Worm (Caenorhabditis elegans) whole organism, L3 larva: Measurements from ENCODE around the gene D1086.2.

Experiments
- aly-2 ChIP-seq: fragments of 150-350 bp; optimal IDR thresholded peaks from 2 replicates; lab custom pipeline; 2014; ENCODE audit warnings: missing biosample characterization, missing genetic modification characterization
- ama-1 ChIP-seq: fragments of 150-350 bp; optimal IDR thresholded peaks from 2 replicates; lab custom pipeline; 2018
- nhr-11 ChIP-seq: fragments of 150-350 bp; optimal IDR thresholded peaks from 2 replicates; lab custom pipeline; 2014; ENCODE audit warnings: missing biosample characterization, missing genetic modification characterization
- ztf-4 ChIP-seq: fragments of 150-350 bp; optimal IDR thresholded peaks from 2 replicates; lab custom pipeline; 2014; ENCODE audit warnings: missing biosample characterization, missing genetic modification characterization

DNA sequence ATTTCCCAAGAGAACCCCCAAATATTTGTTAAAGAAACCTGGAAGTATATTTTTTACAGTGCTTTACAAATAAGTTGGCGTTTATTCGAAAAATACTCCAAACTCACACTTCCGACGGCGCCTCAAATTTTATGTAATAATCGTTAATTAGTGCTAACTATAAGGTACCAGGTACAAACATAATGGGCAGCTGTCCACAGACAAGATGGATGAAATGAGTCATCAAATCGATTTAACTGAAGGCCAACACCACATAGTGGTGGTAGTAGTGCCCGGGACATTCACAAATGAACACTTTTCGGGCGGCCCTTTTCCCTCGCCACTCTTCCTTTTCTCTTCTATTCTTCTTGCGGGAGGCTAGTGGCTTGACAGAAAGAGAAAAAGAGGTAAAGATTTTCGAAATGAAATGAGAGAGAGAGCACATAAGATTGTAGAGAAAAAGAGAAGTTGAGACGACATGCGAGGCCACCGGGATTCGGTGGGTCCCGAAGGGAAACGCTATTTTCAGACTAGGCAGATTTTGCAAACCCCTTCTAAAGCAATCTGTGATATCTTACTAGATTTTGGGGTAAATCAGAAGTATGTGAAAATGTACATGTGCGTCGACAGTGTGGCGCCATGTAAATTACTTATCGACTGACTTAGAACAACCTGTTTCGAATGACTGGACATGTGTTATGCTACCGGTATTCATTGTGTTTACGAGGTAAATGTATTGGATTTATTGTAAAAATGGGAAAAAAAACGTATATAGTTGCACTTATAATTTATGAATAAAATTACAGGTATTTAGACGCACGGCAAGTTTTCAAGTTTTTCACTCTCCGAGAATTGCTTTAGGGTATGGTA lies 41.0 kb upstream of the D1086.2 start:
- TF ChIP-seq ztf-4 (no peak), aly-2 (tag; lab: Kevin White, UChicago) (no peak), ama-1 (lab: Kevin White, UChicago) (peak; percentile 5), nhr-11 (no peak)
